Worm (Caenorhabditis elegans) whole organism, mixed stage, embryonic: ENCODE results near the gene mrp-1.

ENCODE experiments used
- M03D4.4 ChIP-seq: sonication (generic microtip); optimal IDR thresholded peaks from 2 replicates; lab custom pipeline; 2017; ENCODE audit warnings: mild to moderate bottlenecking, missing genetic modification characterization, missing compliant biosample characterization
- elt-3 ChIP-seq: fragments of 150-350 bp; optimal IDR thresholded peaks from 2 replicates; lab custom pipeline; 2014; ENCODE audit warnings: missing biosample characterization, missing genetic modification characterization
- nhr-12 ChIP-seq: fragments of 150-350 bp; optimal IDR thresholded peaks from 2 replicates; lab custom pipeline; 2014; ENCODE audit warnings: missing biosample characterization, missing genetic modification characterization
- nhr-237 ChIP-seq: fragments of 150-350 bp; optimal IDR thresholded peaks from 2 replicates; lab custom pipeline; 2014; ENCODE audit warnings: missing biosample characterization, missing genetic modification characterization
- nhr-76 ChIP-seq: sonication (generic microtip); optimal IDR thresholded peaks from 2 replicates; lab custom pipeline; 2017; ENCODE audit warnings: missing biosample characterization, missing genetic modification characterization
- pha-4 ChIP-seq: fragments of 150-350 bp; optimal IDR thresholded peaks from 2 replicates; lab custom pipeline; 2018; ENCODE audit warnings: missing biosample characterization, missing genetic modification reagents, missing genetic modification characterization
- snpc-4 ChIP-seq: fragments of 150-350 bp; optimal IDR thresholded peaks from 2 replicates; lab custom pipeline; 2014; ENCODE audit warnings: missing biosample characterization, missing genetic modification characterization
- unc-39 ChIP-seq: fragments of 150-350 bp; optimal IDR thresholded peaks from 2 replicates; lab custom pipeline; 2014; ENCODE audit warnings: missing biosample characterization, missing genetic modification characterization
- unc-62 ChIP-seq: fragments of 150-350 bp; optimal IDR thresholded peaks from 2 replicates; lab custom pipeline; 2014; ENCODE audit warnings: missing biosample characterization, missing genetic modification reagents, missing genetic modification characterization
- ztf-11 ChIP-seq: fragments of 150-350 bp; optimal IDR thresholded peaks from 2 replicates; lab custom pipeline; 2014; ENCODE audit warnings: missing biosample characterization, missing genetic modification characterization

DNA sequence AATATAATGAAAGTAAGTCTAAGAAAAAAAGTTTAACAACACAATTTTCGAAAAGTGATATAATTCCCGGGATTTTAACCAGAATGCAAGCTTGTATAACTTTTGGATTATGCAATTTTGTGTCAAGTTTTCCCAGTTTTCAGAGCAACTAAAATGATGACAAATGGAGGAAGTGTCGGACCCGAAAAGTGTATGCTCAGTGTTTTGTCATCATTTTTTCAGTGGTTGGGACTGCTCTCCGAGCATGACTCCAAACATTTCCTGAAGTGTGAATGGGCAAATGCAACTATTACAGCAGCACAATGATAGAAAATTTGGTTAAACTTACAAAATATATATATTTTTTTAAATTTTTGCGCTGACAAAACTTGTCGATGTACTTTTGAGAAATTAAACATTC, 3.4 kb upstream of the mrp-1 start:
- TF ChIP-seq nhr-237 (tag; lab: Kevin White, UChicago) (no peak), nhr-76 (tag; lab: Kevin White, UChicago) (no peak), snpc-4 (tag; lab: Kevin White, UChicago) (no peak), elt-3 (tag; lab: Kevin White, UChicago) (no peak), nhr-12 (tag; lab: Kevin White, UChicago) (no peak), unc-62 (GFP tag; lab: Kevin White, UChicago) (no peak), M03D4.4 (tag; lab: Kevin White, UChicago) (no peak), ztf-11 (tag; lab: Kevin White, UChicago) (no peak), unc-39 (no peak), pha-4 (tag; lab: Kevin White, UChicago) (no peak)
